Worm (Caenorhabditis elegans) whole organism, young adult: ENCODE measurements around the gene nhr-35.

Source experiments
- hmg-20 ChIP-seq: fragments of 200-800 bp; sonication (Bioruptor generic); IDR thresholded peaks from 2 replicates; pipeline ENCODE4 v1.3.6; 2022; ENCODE audit warnings: missing genetic modification reagents, missing genetic modification characterization, missing compliant biosample characterization
- sptf-2 ChIP-seq: fragments of 200-800 bp; sonication (Bioruptor generic); optimal IDR thresholded peaks from 2 replicates; lab custom pipeline; 2018; ENCODE audit warnings: mild to moderate bottlenecking, missing genetic modification characterization, missing compliant biosample characterization

DNA sequence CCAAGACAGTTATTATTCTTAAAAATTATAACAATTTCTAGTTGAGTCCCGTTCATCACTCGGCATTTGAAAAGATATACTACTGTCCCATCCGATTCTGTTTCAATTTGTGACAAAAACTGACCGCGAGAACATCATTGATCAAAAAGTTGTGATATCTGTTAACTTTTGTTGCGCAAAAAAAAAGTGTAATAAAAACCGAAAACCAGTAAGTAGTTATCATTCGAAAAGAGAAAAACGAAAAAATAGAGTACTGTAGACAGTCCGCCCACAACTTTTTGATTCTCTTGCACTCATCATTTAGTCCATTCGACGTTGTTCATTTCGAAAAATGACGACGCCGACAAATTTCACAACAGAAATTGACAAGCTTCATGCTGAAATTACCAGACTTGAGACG is 38.6 kb downstream of the nhr-35 start, which contains the start of gene amt-1:
- no peak for TF ChIP-seq sptf-2 (GFP tag; lab: Kevin White, UChicago)
- no peak for TF ChIP-seq hmg-20 (GFP tag; lab: Robert Waterston, UW)
